Worm (Caenorhabditis elegans): ENCODE measurements around the gene C56G2.9.
A peak's percentile ranks its signal among the peaks of the same experiment; 100 is the strongest.

C56G2.9 gene

ce11 chrIII:6358704-6359103, 15.6 kb upstream of the C56G2.9 start:
- TF ChIP-seq nhr-6 (tag; optimal IDR thresholded peaks at IDR 0.05) (no peak), lir-3 (tag; optimal IDR thresholded peaks at IDR 0.05) (no peak), nhr-10 (tag; optimal IDR thresholded peaks at IDR 0.05) (no peak), zip-11 (GFP tag; IDR thresholded peaks at IDR 0.05) (no peak), duxl-1 (tag; optimal IDR thresholded peaks at IDR 0.05; ENCODE audit: poor library complexity) (no peak), mxl-3 (GFP tag; optimal IDR thresholded peaks at IDR 0.05) (no peak), ctbp-1 (GFP tag; IDR thresholded peaks at IDR 0.05) (no peak), ceh-28 (tag; optimal IDR thresholded peaks at IDR 0.05) (no peak), mxl-2 (GFP tag; conservative IDR thresholded peaks at IDR 0.05) (no peak), Y48G9A.11 (GFP tag; IDR thresholded peaks at IDR 0.05) (no peak), ces-1 (GFP tag; optimal IDR thresholded peaks at IDR 0.05) (no peak), nhr-76 (tag; optimal IDR thresholded peaks at IDR 0.05) (no peak), T26A8.4 (GFP tag; IDR thresholded peaks at IDR 0.05) (no peak), madf-9 (GFP tag; conservative IDR thresholded peaks at IDR 0.05) (no peak), hlh-11 (tag; optimal IDR thresholded peaks at IDR 0.05) (no peak), saeg-2 (GFP tag; IDR thresholded peaks at IDR 0.05) (no peak)

DNA sequence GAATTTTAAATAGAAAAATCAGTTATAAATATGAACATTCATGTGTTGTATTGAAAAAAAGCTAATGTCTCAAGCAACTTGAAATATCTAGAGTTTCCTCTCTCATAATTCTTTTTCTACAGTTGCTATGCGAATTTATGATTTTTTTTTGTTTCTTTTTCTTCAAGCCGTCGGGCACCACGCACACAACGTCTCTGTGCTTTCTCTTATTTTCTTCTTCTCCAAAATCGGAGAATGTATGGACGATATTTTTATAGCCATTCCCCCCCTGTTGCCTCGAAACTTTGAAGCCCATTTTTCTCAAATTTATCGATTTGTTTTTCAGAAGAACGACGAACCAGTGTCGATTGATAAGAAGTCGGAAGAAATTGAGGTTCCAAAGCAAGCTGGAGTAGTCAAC, 13.6 kb upstream of the C56G2.9 start:
- no peak for TF ChIP-seq unc-39 (tag; optimal IDR thresholded peaks at IDR 0.05)
- peak; percentile 91 for TF ChIP-seq aha-1 (tag)

- peak; percentile 41 for TF ChIP-seq aha-1 (tag)
- peak; percentile 64 for TF ChIP-seq hlh-30 (tag; optimal IDR thresholded peaks at IDR 0.05; ENCODE audit: insufficient read depth)
- TF ChIP-seq arid-1 (GFP tag; conservative IDR thresholded peaks at IDR 0.05) = no peak
Measured at ce11 chrIII:6356007-6356406, 12.9 kb upstream of the C56G2.9 start.

ce11 chrIII:6355359-6355758, 12.2 kb upstream of the C56G2.9 start:
- no peak for TF ChIP-seq mdt-29 (GFP tag; IDR thresholded peaks at IDR 0.05)
- no peak for TF ChIP-seq daf-12 (tag; optimal IDR thresholded peaks at IDR 0.05)
- no peak for TF ChIP-seq ceh-44 (GFP tag; IDR thresholded peaks at IDR 0.05)
- TF ChIP-seq nhr-11 (tag; optimal IDR thresholded peaks at IDR 0.05) = no peak
- no peak for TF ChIP-seq dve-1 (tag; optimal IDR thresholded peaks at IDR 0.05; ENCODE audit: insufficient read depth)
- TF ChIP-seq aha-1 (tag) = peak; percentile 93
- TF ChIP-seq ZK337.2 (GFP tag; IDR thresholded peaks at IDR 0.05) = no peak

DNA sequence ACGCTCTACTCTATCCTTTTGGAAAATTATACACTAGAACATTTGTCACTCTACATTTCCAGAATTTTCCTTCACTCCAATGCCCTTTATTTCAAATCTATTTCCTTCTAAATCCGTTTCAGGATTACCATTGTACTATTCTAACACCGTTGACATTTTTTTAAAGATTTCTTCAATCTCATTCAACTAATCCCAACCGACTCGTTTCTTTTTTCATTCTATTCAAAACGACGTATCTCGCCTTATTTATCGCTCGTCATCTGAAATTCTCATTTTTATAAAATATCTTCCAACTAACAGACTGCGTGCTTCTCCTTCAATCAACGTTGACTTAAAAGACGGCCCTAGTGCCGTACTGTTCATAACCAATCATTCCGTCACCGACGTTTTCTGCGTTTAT, 10.0 kb upstream of the C56G2.9 start, which contains the start of gene akap-1:
Gene akap-1 (plus strand): TSS at position 301 of the 400 bp plus-strand sequence.
- no peak for TF ChIP-seq mxl-2 (GFP tag; conservative IDR thresholded peaks at IDR 0.05)
- no peak for TF ChIP-seq hif-1 (tag; optimal IDR thresholded peaks at IDR 0.05)
- no peak for TF ChIP-seq daf-19 (GFP tag; conservative IDR thresholded peaks at IDR 0.05)
- TF ChIP-seq ama-1 (optimal IDR thresholded peaks at IDR 0.05) = no peak
- no peak for TF ChIP-seq zag-1 (tag; optimal IDR thresholded peaks at IDR 0.05)
- no peak for TF ChIP-seq Y5F2A.4 (GFP tag; optimal IDR thresholded peaks at IDR 0.05)
- TF ChIP-seq mdl-1 (tag; optimal IDR thresholded peaks at IDR 0.05) = no peak
- no peak for TF ChIP-seq madf-9 (GFP tag; conservative IDR thresholded peaks at IDR 0.05)
- no peak for TF ChIP-seq attf-4 (tag; optimal IDR thresholded peaks at IDR 0.05)
- TF ChIP-seq ZK337.2 (GFP tag; IDR thresholded peaks at IDR 0.05) = no peak

DNA sequence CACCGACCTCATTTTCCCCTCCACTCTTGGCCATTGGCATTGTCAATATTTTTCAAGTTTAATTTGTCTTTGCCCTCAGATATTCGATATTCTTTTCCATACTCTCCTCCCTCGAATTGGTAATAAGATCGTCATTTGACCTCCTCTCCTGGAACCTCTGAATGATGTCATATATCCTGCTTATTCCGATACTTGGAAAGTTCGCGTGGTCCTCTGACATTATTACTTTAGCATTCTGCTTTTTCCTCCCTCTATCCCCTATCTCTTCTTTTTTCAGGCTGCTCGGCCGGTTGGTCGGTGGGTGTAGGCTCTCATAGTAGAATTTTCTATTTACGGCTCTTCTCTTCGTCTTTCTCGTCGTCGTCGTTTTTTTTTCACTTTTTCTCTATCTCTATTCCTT, 9.3 kb upstream of the C56G2.9 start:
- TF ChIP-seq nhr-76 (tag; optimal IDR thresholded peaks at IDR 0.05) (no peak), cey-2 (tag; optimal IDR thresholded peaks at IDR 0.05; ENCODE audit: borderline replicate concordance, insufficient read depth) (no peak), mep-1 (tag; optimal IDR thresholded peaks at IDR 0.05) (peak; percentile 32), aly-2 (tag; optimal IDR thresholded peaks at IDR 0.05) (no peak), nhr-102 (tag; optimal IDR thresholded peaks at IDR 0.05) (no peak), F10B5.3 (tag; optimal IDR thresholded peaks at IDR 0.05) (no peak), lsy-2 (tag; optimal IDR thresholded peaks at IDR 0.05) (peak in 1 of 2 experiments; percentile 12), zag-1 (tag; optimal IDR thresholded peaks at IDR 0.05) (peak; percentile 12), F37D6.2 (tag; optimal IDR thresholded peaks at IDR 0.05) (peak; percentile 6), ztf-11 (tag; optimal IDR thresholded peaks at IDR 0.05) (no peak), jun-1 (tag; optimal IDR thresholded peaks at IDR 0.05) (no peak), aha-1 (tag) (peak; percentile 94), sdz-12 (GFP tag; optimal IDR thresholded peaks at IDR 0.05) (no peak), dmd-6 (GFP tag; IDR thresholded peaks at IDR 0.05) (no peak), mdl-1 (tag; optimal IDR thresholded peaks at IDR 0.05) (peak in 1 of 2 experiments; percentile 5), hlh-30 (tag; optimal IDR thresholded peaks at IDR 0.05; ENCODE audit: insufficient read depth) (peak; percentile 23)

Measured in whole organism, L4 larva.